Fruit fly (Drosophila melanogaster) whole organism, wandering third instar larva: ENCODE results near the gene Cfp1.

Experiments used
- Abd-B ChIP-seq: fragments of >200 bp; optimal IDR thresholded peaks from 2 replicates; lab custom pipeline; 2017; ENCODE audit warnings: missing biosample characterization, missing genetic modification characterization
- CG9705 ChIP-seq: fragments of 200-800 bp; sonication (Bioruptor generic); optimal IDR thresholded peaks from 2 replicates; lab custom pipeline; 2018; ENCODE audit warnings: missing biosample characterization, mild to moderate bottlenecking, missing genetic modification characterization
- Dfd ChIP-seq: fragments of >200 bp; optimal IDR thresholded peaks from 2 replicates; lab custom pipeline; 2017; ENCODE audit warnings: missing biosample characterization, missing genetic modification characterization
- Dif ChIP-seq: fragments of 200-275, 200-300 bp; sonication (Bioruptor generic); optimal IDR thresholded peaks from 2 replicates; lab custom pipeline; 2018; ENCODE audit warnings: missing biosample characterization, missing genetic modification characterization; ENCODE audit not compliant: partially characterized antibody
- GATAd ChIP-seq: sonication (Bioruptor generic); optimal IDR thresholded peaks from 2 replicates; lab custom pipeline; 2016; ENCODE audit warnings: missing biosample characterization, missing genetic modification characterization
- Hnf4 ChIP-seq: fragments of 200-800 bp; sonication (Bioruptor generic); optimal IDR thresholded peaks from 2 replicates; lab custom pipeline; 2016; ENCODE audit warnings: missing biosample characterization, mild to moderate bottlenecking, missing genetic modification characterization
- Hr83 ChIP-seq: fragments of 200-300 bp; sonication (Bioruptor generic); optimal IDR thresholded peaks from 2 replicates; lab custom pipeline; 2016; ENCODE audit warnings: missing biosample characterization, mild to moderate bottlenecking, missing genetic modification characterization, moderate library complexity; ENCODE audit not compliant: poor library complexity, severe bottlenecking
- Mio ChIP-seq: sonication (Bioruptor generic); optimal IDR thresholded peaks from 2 replicates; lab custom pipeline; 2016; ENCODE audit warnings: missing biosample characterization, missing genetic modification characterization
- Myc ChIP-seq: fragments of >200 bp; optimal IDR thresholded peaks from 2 replicates; lab custom pipeline; 2017
- N ChIP-seq: fragments of >200 bp; optimal IDR thresholded peaks from 2 replicates; lab custom pipeline; 2018; ENCODE audit warnings: missing biosample characterization, missing external identifiers, missing genetic modification characterization
- Rel ChIP-seq, 2 experiments: fragments of 200-800 bp; sonication (Bioruptor generic) in 1 of 2; optimal IDR thresholded peaks; 2 replicates in 1 of 2; 3 replicates in 1 of 2; lab custom pipeline; 2016 to 2019; ENCODE audit warnings: mild to moderate bottlenecking in 2 of 2, missing biosample characterization in 2 of 2, missing genetic modification characterization in 2 of 2, moderate library complexity in 1 of 2
- Sp1 ChIP-seq: fragments of 200-800 bp; sonication (Bioruptor generic); optimal IDR thresholded peaks from 3 replicates; lab custom pipeline; 2019; ENCODE audit warnings: missing biosample characterization, mild to moderate bottlenecking, missing genetic modification characterization, moderate library complexity
- Vsx2 ChIP-seq: fragments of 200-300, 225-300 bp; sonication (Bioruptor generic); optimal IDR thresholded peaks from 2 replicates; lab custom pipeline; 2018; ENCODE audit warnings: missing biosample characterization, missing genetic modification characterization; ENCODE audit not compliant: partially characterized antibody
- br ChIP-seq: fragments of 200-800 bp; sonication (Bioruptor generic); optimal IDR thresholded peaks from 2 replicates; lab custom pipeline; 2016; ENCODE audit warnings: missing biosample characterization, missing genetic modification characterization
- brk ChIP-seq: fragments of 200-800 bp; sonication (Bioruptor generic); optimal IDR thresholded peaks from 2 replicates; lab custom pipeline; 2016; ENCODE audit warnings: missing biosample characterization, mild to moderate bottlenecking, missing genetic modification characterization
- dl ChIP-seq, 2 experiments: fragments of 175-275, 200-275 bp in 1 of 2; fragments of 200-275 bp in 1 of 2; sonication (Bioruptor generic); optimal IDR thresholded peaks; lab custom pipeline; 2018; ENCODE audit warnings: mild to moderate bottlenecking in 2 of 2, missing biosample characterization in 2 of 2, missing genetic modification characterization in 2 of 2, moderate library complexity in 2 of 2; ENCODE audit not compliant: partially characterized antibody in 2 of 2, insufficient read depth in 1 of 2
- dmrt93B ChIP-seq: fragments of 200-800 bp; sonication (Bioruptor generic); optimal IDR thresholded peaks from 2 replicates; lab custom pipeline; 2018; ENCODE audit warnings: missing biosample characterization, mild to moderate bottlenecking, missing genetic modification characterization
- dsf ChIP-seq: sonication (Bioruptor generic); optimal IDR thresholded peaks from 2 replicates; lab custom pipeline; 2016; ENCODE audit warnings: missing biosample characterization, missing genetic modification characterization, borderline replicate concordance
- ey ChIP-seq: fragments of 200-800 bp; sonication (Bioruptor generic); optimal IDR thresholded peaks from 2 replicates; lab custom pipeline; 2016; ENCODE audit warnings: missing biosample characterization, missing genetic modification characterization
- foxo ChIP-seq, 2 experiments: fragments of 200-800 bp; sonication (Bioruptor generic); optimal IDR thresholded peaks; 2 replicates in 1 of 2; 3 replicates in 1 of 2; lab custom pipeline; 2016 to 2017; ENCODE audit warnings: missing biosample characterization in 2 of 2, missing genetic modification characterization in 2 of 2
- fru ChIP-seq: fragments of 200-800 bp; sonication (Bioruptor generic); optimal IDR thresholded peaks from 3 replicates; lab custom pipeline; 2016; ENCODE audit warnings: missing biosample characterization, mild to moderate bottlenecking, missing genetic modification characterization
- h ChIP-seq: fragments of 200-800 bp; sonication (Bioruptor generic); optimal IDR thresholded peaks from 3 replicates; lab custom pipeline; 2016; ENCODE audit warnings: missing biosample characterization, mild to moderate bottlenecking, missing genetic modification characterization
- jim ChIP-seq: fragments of 175-275, 200-325 bp; sonication (Bioruptor generic); optimal IDR thresholded peaks from 2 replicates; lab custom pipeline; 2016; ENCODE audit warnings: missing biosample characterization, mild to moderate bottlenecking, missing genetic modification characterization
- lola ChIP-seq: fragments of >200 bp; optimal IDR thresholded peaks from 2 replicates; lab custom pipeline; 2017; ENCODE audit warnings: missing biosample characterization, missing genetic modification characterization
- pan ChIP-seq: fragments of >200 bp; optimal IDR thresholded peaks from 2 replicates; lab custom pipeline; 2017
- psq ChIP-seq: fragments of 200-800 bp; sonication (Bioruptor generic); optimal IDR thresholded peaks from 3 replicates; lab custom pipeline; 2017; ENCODE audit warnings: missing biosample characterization, mild to moderate bottlenecking, missing genetic modification characterization, moderate library complexity
- rgr ChIP-seq: fragments of 200-800 bp; sonication (Bioruptor generic); optimal IDR thresholded peaks from 3 replicates; lab custom pipeline; 2016; ENCODE audit warnings: missing biosample characterization, mild to moderate bottlenecking, missing genetic modification characterization
- sage ChIP-seq: fragments of 200-800 bp; sonication (Bioruptor generic); optimal IDR thresholded peaks from 2 replicates; lab custom pipeline; 2016; ENCODE audit warnings: missing biosample characterization, mild to moderate bottlenecking, missing genetic modification characterization
- sv ChIP-seq: fragments of 200-800 bp; sonication (Bioruptor generic); optimal IDR thresholded peaks from 3 replicates; lab custom pipeline; 2016; ENCODE audit warnings: missing biosample characterization, missing genetic modification characterization
- usp ChIP-seq: fragments of >200 bp; optimal IDR thresholded peaks from 2 replicates; lab custom pipeline; 2017; ENCODE audit warnings: missing biosample characterization, missing genetic modification characterization
- woc ChIP-seq: sonication (Bioruptor generic); optimal IDR thresholded peaks from 2 replicates; lab custom pipeline; 2016; ENCODE audit warnings: missing biosample characterization, mild to moderate bottlenecking, missing genetic modification characterization

The Cfp1 gene

dm6 chrX:9282783-9283289 lies 10.1 kb upstream of the Cfp1 start, which contains the start of gene c11.1:
c11.1 (minus strand) TSS chrX:9283117.
- TF ChIP-seq foxo (GFP tag; optimal IDR thresholded peaks at IDR 0.05; lab: Kevin White, UChicago) (no peak), pan (lab: Kevin White, UChicago) (no peak), h (GFP tag; lab: Kevin White, UChicago) (peak; percentile 3), Myc (lab: Kevin White, UChicago) (peak; percentile 43), Dfd (GFP tag; lab: Kevin White, UChicago) (no peak), Mio (GFP tag; lab: Kevin White, UChicago) (no peak), sv (no peak), dl (GFP tag; optimal IDR thresholded peaks at IDR 0.05; lab: Kevin White, UChicago; ENCODE audit: insufficient read depth in 1 of 2, partially characterized antibody in 2 of 2) (no peak), GATAd (GFP tag; lab: Kevin White, UChicago) (no peak), Rel (GFP tag; optimal IDR thresholded peaks at IDR 0.05; lab: Kevin White, UChicago) (no peak), Rel (tag; optimal IDR thresholded peaks at IDR 0.05; lab: Kevin White, UChicago) (peak; percentile 91), br (GFP tag; lab: Kevin White, UChicago) (no peak), usp (GFP tag; lab: Kevin White, UChicago) (no peak), Sp1 (peak; percentile 0), Hnf4 (GFP tag; lab: Kevin White, UChicago) (no peak), Hr83 (GFP tag; lab: Kevin White, UChicago) (no peak), Dif (GFP tag; lab: Kevin White, UChicago) (no peak)

dm6 chrX:9281998-9282644 lies 9.4 kb upstream of the Cfp1 start:
- TF ChIP-seq jim (no peak), Dfd (GFP tag; lab: Kevin White, UChicago) (no peak), sage (GFP tag; lab: Kevin White, UChicago) (no peak), usp (GFP tag; lab: Kevin White, UChicago) (no peak), psq (no peak), Hr83 (GFP tag; lab: Kevin White, UChicago) (no peak), dl (GFP tag; optimal IDR thresholded peaks at IDR 0.05; lab: Kevin White, UChicago; ENCODE audit: insufficient read depth in 1 of 2, partially characterized antibody in 2 of 2) (no peak), ey (GFP tag; lab: Kevin White, UChicago) (no peak), woc (no peak), brk (GFP tag; lab: Kevin White, UChicago) (no peak), Abd-B (GFP tag; lab: Kevin White, UChicago) (no peak), Vsx2 (GFP tag; lab: Kevin White, UChicago) (no peak), h (GFP tag; lab: Kevin White, UChicago) (no peak), lola (GFP tag; lab: Kevin White, UChicago) (no peak), fru (GFP tag; lab: Kevin White, UChicago) (no peak), br (GFP tag; lab: Kevin White, UChicago) (no peak), rgr (no peak)

- TF ChIP-seq Mio (GFP tag; lab: Kevin White, UChicago) (no peak), h (GFP tag; lab: Kevin White, UChicago) (no peak), Abd-B (GFP tag; lab: Kevin White, UChicago) (no peak), N (GFP tag; lab: Kevin White, UChicago) (no peak), Dfd (GFP tag; lab: Kevin White, UChicago) (no peak), CG9705 (GFP tag; lab: Kevin White, UChicago) (no peak), fru (GFP tag; lab: Kevin White, UChicago) (no peak), Dif (GFP tag; lab: Kevin White, UChicago) (no peak), rgr (no peak), foxo (GFP tag; optimal IDR thresholded peaks at IDR 0.05; lab: Kevin White, UChicago) (no peak), Rel (GFP tag; optimal IDR thresholded peaks at IDR 0.05; lab: Kevin White, UChicago) (no peak), Rel (tag; optimal IDR thresholded peaks at IDR 0.05; lab: Kevin White, UChicago) (no peak)
- TF ChIP-seq, all 38 proteins: peak for 0
These were observed 2.9 kb downstream of the Cfp1 start, which contains the start of gene CG17440 for dm6 chrX:9269825-9270224. CG17440 (minus strand) TSS chrX:9269925.

- TF ChIP-seq N (GFP tag; lab: Kevin White, UChicago) (no peak), dmrt93B (GFP tag; lab: Kevin White, UChicago) (no peak), Dif (GFP tag; lab: Kevin White, UChicago) (no peak), dsf (GFP tag; lab: Kevin White, UChicago) (no peak), Dfd (GFP tag; lab: Kevin White, UChicago) (no peak)
These were observed 5.2 kb downstream of the Cfp1 start, which contains the start of gene Erk7 for dm6 chrX:9267598-9267997. Erk7 (minus strand) TSS chrX:9267698.
